Worm (Caenorhabditis elegans): ENCODE data around the gene ptr-13.

Gene ptr-13

ce11 chrII:11157660-11158059, 4.6 kb downstream of the ptr-13 start (continued):
- TF ChIP-seq jun-1 (tag; optimal IDR thresholded peaks at IDR 0.05), result peak; percentile 32

ce11 chrII:11156160-11156559, 6.1 kb downstream of the ptr-13 start:
- peak; percentile 18 for TF ChIP-seq jun-1 (tag; optimal IDR thresholded peaks at IDR 0.05)
- no peak for TF ChIP-seq ceh-16 (tag; optimal IDR thresholded peaks at IDR 0.05)
- peak; percentile 53 for TF ChIP-seq elt-2 (tag; optimal IDR thresholded peaks at IDR 0.05)
- no peak for TF ChIP-seq unc-62 (GFP tag; optimal IDR thresholded peaks at IDR 0.05)
- peak; percentile 65 for TF ChIP-seq pha-4 (tag; optimal IDR thresholded peaks at IDR 0.05)
- TF ChIP-seq aly-2 (tag; optimal IDR thresholded peaks at IDR 0.05), result no peak
- TF ChIP-seq nhr-23 (tag; optimal IDR thresholded peaks at IDR 0.05), result no peak
- no peak for TF ChIP-seq ztf-11 (tag; optimal IDR thresholded peaks at IDR 0.05)
- no peak for TF ChIP-seq elt-1 (tag; optimal IDR thresholded peaks at IDR 0.05)
- TF ChIP-seq ceh-28 (tag; optimal IDR thresholded peaks at IDR 0.05), result no peak
- no peak for TF ChIP-seq mdl-1 (tag; optimal IDR thresholded peaks at IDR 0.05)
- no peak for TF ChIP-seq unc-39 (tag; optimal IDR thresholded peaks at IDR 0.05)
- no peak for TF ChIP-seq egl-5 (tag; optimal IDR thresholded peaks at IDR 0.05)

- TF ChIP-seq elt-2 (tag; optimal IDR thresholded peaks at IDR 0.05) (peak; percentile 60), nfya-1 (tag; optimal IDR thresholded peaks at IDR 0.05; ENCODE audit: insufficient read depth) (no peak)
Observed at ce11 chrII:11155400-11155799, 6.9 kb downstream of the ptr-13 start.

ce11 chrII:11154957-11155356, 7.3 kb downstream of the ptr-13 start:
- TF ChIP-seq nfya-1 (tag; optimal IDR thresholded peaks at IDR 0.05; ENCODE audit: insufficient read depth) (no peak), jun-1 (tag; optimal IDR thresholded peaks at IDR 0.05) (no peak), elt-2 (tag; optimal IDR thresholded peaks at IDR 0.05) (peak; percentile 71)

ce11 chrII:11153800-11154199, 8.5 kb downstream of the ptr-13 start:
- TF ChIP-seq elt-2 (tag; optimal IDR thresholded peaks at IDR 0.05) (peak; percentile 91), mdl-1 (tag; optimal IDR thresholded peaks at IDR 0.05) (no peak), jun-1 (tag; optimal IDR thresholded peaks at IDR 0.05) (peak; percentile 40), pha-4 (tag; optimal IDR thresholded peaks at IDR 0.05) (peak; percentile 48), skn-1 (tag; optimal IDR thresholded peaks at IDR 0.05) (peak; percentile 18)

ce11 chrII:11153080-11153479, 9.2 kb downstream of the ptr-13 start:
- no peak for TF ChIP-seq unc-39 (tag; optimal IDR thresholded peaks at IDR 0.05)
- peak; percentile 83 for TF ChIP-seq elt-2 (tag; optimal IDR thresholded peaks at IDR 0.05)

ce11 chrII:11152495-11152894, 9.8 kb downstream of the ptr-13 start, which contains the start of gene pqm-1:
Gene pqm-1 (minus strand): TSS chrII:11152595.
- no peak for TF ChIP-seq nhr-237 (tag; optimal IDR thresholded peaks at IDR 0.05)
- TF ChIP-seq ztf-11 (tag; optimal IDR thresholded peaks at IDR 0.05), result no peak
- peak; percentile 3 for TF ChIP-seq egl-5 (tag; optimal IDR thresholded peaks at IDR 0.05)

ce11 chrII:11150976-11151375, 11.3 kb downstream of the ptr-13 start:
- TF ChIP-seq elt-2 (tag; optimal IDR thresholded peaks at IDR 0.05) (peak; percentile 98), nhr-43 (tag; optimal IDR thresholded peaks at IDR 0.05; ENCODE audit: poor library complexity, severe bottlenecking) (no peak), ztf-11 (tag; optimal IDR thresholded peaks at IDR 0.05) (no peak), egl-5 (tag; optimal IDR thresholded peaks at IDR 0.05) (no peak), snpc-4 (tag; optimal IDR thresholded peaks at IDR 0.05) (no peak), nhr-12 (tag; optimal IDR thresholded peaks at IDR 0.05) (no peak), tbx-2 (tag; optimal IDR thresholded peaks at IDR 0.05) (no peak), ama-1 (optimal IDR thresholded peaks at IDR 0.05) (no peak), ceh-28 (tag; optimal IDR thresholded peaks at IDR 0.05) (no peak), elt-3 (tag; optimal IDR thresholded peaks at IDR 0.05) (no peak), nhr-28 (tag; optimal IDR thresholded peaks at IDR 0.05) (no peak), R02D3.7 (tag; optimal IDR thresholded peaks at IDR 0.05) (no peak), fos-1 (tag; optimal IDR thresholded peaks at IDR 0.05) (no peak), nhr-237 (tag; optimal IDR thresholded peaks at IDR 0.05) (no peak), egl-27 (tag; optimal IDR thresholded peaks at IDR 0.05) (no peak), aly-2 (tag; optimal IDR thresholded peaks at IDR 0.05) (no peak), lin-39 (tag; optimal IDR thresholded peaks at IDR 0.05) (no peak), eor-1 (tag; optimal IDR thresholded peaks at IDR 0.05) (no peak), pha-4 (tag; optimal IDR thresholded peaks at IDR 0.05) (peak; percentile 69), nfya-1 (tag; optimal IDR thresholded peaks at IDR 0.05; ENCODE audit: insufficient read depth) (no peak), nhr-25 (tag; optimal IDR thresholded peaks at IDR 0.05) (no peak), fkh-10 (GFP tag; optimal IDR thresholded peaks at IDR 0.05) (no peak), nhr-76 (tag; optimal IDR thresholded peaks at IDR 0.05) (no peak), nhr-11 (tag; optimal IDR thresholded peaks at IDR 0.05) (no peak), jun-1 (tag; optimal IDR thresholded peaks at IDR 0.05) (peak; percentile 35), ceh-9 (tag; optimal IDR thresholded peaks at IDR 0.05) (no peak)

All from whole organism, L3 larva.